Worm (Caenorhabditis elegans) whole organism, L4 larva: ENCODE data around the gene txt-2.

Experiments used
- Y105C5A.15 ChIP-seq: fragments of 200-800 bp; sonication (Bioruptor generic); IDR thresholded peaks from 2 replicates; pipeline ENCODE4 v1.3.6; 2022; ENCODE audit warnings: missing genetic modification characterization, missing compliant biosample characterization
- lin-13 ChIP-seq: fragments of 150-350 bp; optimal IDR thresholded peaks from 2 replicates; lab custom pipeline; 2014; ENCODE audit warnings: missing biosample characterization, missing genetic modification reagents, missing genetic modification characterization
- lir-3 ChIP-seq: sonication (generic microtip); optimal IDR thresholded peaks from 2 replicates; lab custom pipeline; 2016; ENCODE audit warnings: mild to moderate bottlenecking, missing genetic modification characterization, missing compliant biosample characterization
- mep-1 ChIP-seq: fragments of 150-350 bp; sonication (generic microtip); optimal IDR thresholded peaks from 3 replicates; lab custom pipeline; 2014; ENCODE audit warnings: missing biosample characterization, missing genetic modification characterization
- nhr-10 ChIP-seq: fragments of 150-350 bp; optimal IDR thresholded peaks from 2 replicates; lab custom pipeline; 2014; ENCODE audit warnings: missing biosample characterization, missing genetic modification characterization
- nhr-11 ChIP-seq: fragments of 150-350 bp; optimal IDR thresholded peaks from 2 replicates; lab custom pipeline; 2014; ENCODE audit warnings: missing biosample characterization, missing genetic modification characterization
- nhr-28 ChIP-seq: fragments of 150-350 bp; optimal IDR thresholded peaks from 2 replicates; lab custom pipeline; 2014; ENCODE audit warnings: missing biosample characterization, missing genetic modification characterization
- nhr-76 ChIP-seq: fragments of 150-350 bp; optimal IDR thresholded peaks from 2 replicates; lab custom pipeline; 2014; ENCODE audit warnings: missing biosample characterization, missing genetic modification characterization
- php-3 ChIP-seq: fragments of 200-800 bp; sonication (Bioruptor generic); IDR thresholded peaks from 2 replicates; pipeline ENCODE4 v1.3.6; 2022; ENCODE audit warnings: missing genetic modification reagents, missing genetic modification characterization, missing compliant biosample characterization
- tag-97 ChIP-seq: fragments of 200-800 bp; sonication (Bioruptor generic); IDR thresholded peaks from 2 replicates; pipeline ENCODE4 v1.3.6; 2022; ENCODE audit warnings: missing genetic modification characterization, missing compliant biosample characterization
- unc-39 ChIP-seq: sonication (generic microtip); optimal IDR thresholded peaks from 2 replicates; lab custom pipeline; 2017; ENCODE audit warnings: missing biosample characterization, missing genetic modification characterization
- unc-62 ChIP-seq, 3 experiments: fragments of 150-350 bp in 1 of 3; sonication (generic microtip); optimal IDR thresholded peaks in 2 of 3; peaks in 1 of 3; 1 replicate in 1 of 3; 2 replicates in 2 of 3; lab custom pipeline; 2014 to 2017; ENCODE audit warnings: missing biosample characterization in 3 of 3, missing genetic modification characterization in 3 of 3, missing genetic modification reagents in 3 of 3, missing genotype in 1 of 3
- ztf-11 ChIP-seq: fragments of 150-350 bp; optimal IDR thresholded peaks from 2 replicates; lab custom pipeline; 2014; ENCODE audit warnings: missing biosample characterization, missing genetic modification characterization

- TF ChIP-seq unc-39, result no peak
- TF ChIP-seq nhr-28 (tag; lab: Kevin White, UChicago), result no peak
- TF ChIP-seq lin-13 (GFP tag; lab: Kevin White, UChicago), result no peak
- TF ChIP-seq ztf-11 (tag; lab: Kevin White, UChicago), result no peak
- TF ChIP-seq mep-1, result no peak
- no peak for TF ChIP-seq php-3 (GFP tag; lab: Robert Waterston, UW)
- TF ChIP-seq tag-97, result no peak
- TF ChIP-seq nhr-76 (tag; lab: Kevin White, UChicago), result no peak
- no peak for TF ChIP-seq unc-62 (GFP tag; optimal IDR thresholded peaks at IDR 0.05 in 1 of 2; lab: Kevin White, UChicago)
- TF ChIP-seq unc-62 (tag; optimal IDR thresholded peaks at IDR 0.05; lab: Kevin White, UChicago), result no peak
- TF ChIP-seq lir-3 (tag; lab: Kevin White, UChicago), result no peak
- TF ChIP-seq nhr-11, result no peak
- no peak for TF ChIP-seq nhr-10 (tag; lab: Kevin White, UChicago)
- no peak for TF ChIP-seq Y105C5A.15
Observed at ce11 chrV:251652-252051, 11.4 kb upstream of the txt-2 start, which contains the start of gene oac-39.
